Fruit fly (Drosophila melanogaster): ENCODE data around the gene Tim9a.

Tim9a gene

DNA sequence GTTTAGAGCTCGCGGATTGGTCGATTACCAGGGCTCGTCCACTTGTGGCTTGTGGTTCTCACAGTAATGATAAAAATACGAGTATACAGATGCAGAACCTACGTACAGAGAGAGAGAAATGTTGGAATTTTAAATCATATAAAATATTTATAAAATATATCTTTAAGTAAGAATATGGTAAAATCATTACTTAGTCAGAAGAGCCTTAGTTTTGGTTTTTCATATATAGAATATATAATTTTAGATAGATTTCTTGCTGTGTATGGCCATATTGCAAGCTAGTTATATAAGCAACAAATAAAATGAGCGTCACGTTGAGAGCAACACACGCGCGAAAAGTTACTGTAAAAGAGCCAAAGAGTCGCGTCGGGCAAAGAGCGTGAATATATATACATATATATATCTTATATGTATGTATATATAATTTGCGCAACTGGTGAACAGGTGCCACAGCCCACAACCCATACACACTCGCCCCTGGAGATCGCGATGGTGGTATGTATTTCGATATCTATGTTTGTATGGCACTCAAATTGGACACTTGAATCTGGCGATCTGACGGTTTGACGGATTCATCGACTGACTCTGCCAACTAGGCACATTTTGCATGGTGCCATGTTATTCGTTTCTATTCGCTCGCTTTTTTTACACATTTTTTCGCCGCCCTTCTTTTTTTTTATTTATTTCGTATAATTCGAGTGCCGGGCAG is 5.6 kb downstream of the Tim9a start (continued):
- no peak for TF ChIP-seq CG11762 (GFP tag; optimal IDR thresholded peaks at IDR 0.05; ENCODE audit: insufficient read depth)
- TF ChIP-seq Eip75B (GFP tag; optimal IDR thresholded peaks at IDR 0.05) = no peak
- TF ChIP-seq eg (GFP tag; IDR thresholded peaks at IDR 0.05) = peak; percentile 92
- TF ChIP-seq CG3919 (GFP tag; optimal IDR thresholded peaks at IDR 0.05) = peak; percentile 45
- peak; percentile 89 for TF ChIP-seq CG15336 (GFP tag; IDR thresholded peaks at IDR 0.05)
- TF ChIP-seq Eip78C (GFP tag) = peak; percentile 79
- TF ChIP-seq topi (GFP tag; optimal IDR thresholded peaks at IDR 0.05) = peak; percentile 28
- TF ChIP-seq CG7368 (GFP tag; optimal IDR thresholded peaks at IDR 0.05) = peak; percentile 25
- peak; percentile 74 for TF ChIP-seq CG3032 (tag; optimal IDR thresholded peaks at IDR 0.05)
- TF ChIP-seq CG6276 (GFP tag; optimal IDR thresholded peaks at IDR 0.05) = peak; percentile 75
- TF ChIP-seq Hr39 (GFP tag; optimal IDR thresholded peaks at IDR 0.05) = no peak
- TF ChIP-seq CG4318 (GFP tag; optimal IDR thresholded peaks at IDR 0.05) = no peak
- TF ChIP-seq CG11294 (GFP tag; IDR thresholded peaks at IDR 0.05) = peak; percentile 80
- peak; percentile 59 for TF ChIP-seq OdsH (GFP tag; optimal IDR thresholded peaks at IDR 0.05)
- no peak for TF ChIP-seq fd59A (GFP tag; optimal IDR thresholded peaks at IDR 0.05)
- peak; percentile 43 for TF ChIP-seq acj6 (GFP tag; optimal IDR thresholded peaks at IDR 0.05)
- TF ChIP-seq pdm3 (GFP tag; optimal IDR thresholded peaks at IDR 0.05) = peak; percentile 24
- TF ChIP-seq spab (GFP tag; optimal IDR thresholded peaks at IDR 0.05) = peak; percentile 9
- no peak for TF ChIP-seq CG11902 (GFP tag; optimal IDR thresholded peaks at IDR 0.05)
- peak; percentile 37 for TF ChIP-seq net (GFP tag; optimal IDR thresholded peaks at IDR 0.05)
- TF ChIP-seq CG9139 (GFP tag; optimal IDR thresholded peaks at IDR 0.05) = peak; percentile 58
- TF ChIP-seq achi (GFP tag; optimal IDR thresholded peaks at IDR 0.05) = peak; percentile 66
- no peak for TF ChIP-seq CG31627 (GFP tag; optimal IDR thresholded peaks at IDR 0.05)
- TF ChIP-seq Lpt (GFP tag; optimal IDR thresholded peaks at IDR 0.05) = peak; percentile 63
- peak; percentile 84 for TF ChIP-seq CG6163 (GFP tag; IDR thresholded peaks at IDR 0.05)
- peak; percentile 50 for TF ChIP-seq CG8632 (GFP tag; optimal IDR thresholded peaks at IDR 0.05)
- TF ChIP-seq ss (GFP tag; optimal IDR thresholded peaks at IDR 0.05) = peak; percentile 38 to 60

DNA sequence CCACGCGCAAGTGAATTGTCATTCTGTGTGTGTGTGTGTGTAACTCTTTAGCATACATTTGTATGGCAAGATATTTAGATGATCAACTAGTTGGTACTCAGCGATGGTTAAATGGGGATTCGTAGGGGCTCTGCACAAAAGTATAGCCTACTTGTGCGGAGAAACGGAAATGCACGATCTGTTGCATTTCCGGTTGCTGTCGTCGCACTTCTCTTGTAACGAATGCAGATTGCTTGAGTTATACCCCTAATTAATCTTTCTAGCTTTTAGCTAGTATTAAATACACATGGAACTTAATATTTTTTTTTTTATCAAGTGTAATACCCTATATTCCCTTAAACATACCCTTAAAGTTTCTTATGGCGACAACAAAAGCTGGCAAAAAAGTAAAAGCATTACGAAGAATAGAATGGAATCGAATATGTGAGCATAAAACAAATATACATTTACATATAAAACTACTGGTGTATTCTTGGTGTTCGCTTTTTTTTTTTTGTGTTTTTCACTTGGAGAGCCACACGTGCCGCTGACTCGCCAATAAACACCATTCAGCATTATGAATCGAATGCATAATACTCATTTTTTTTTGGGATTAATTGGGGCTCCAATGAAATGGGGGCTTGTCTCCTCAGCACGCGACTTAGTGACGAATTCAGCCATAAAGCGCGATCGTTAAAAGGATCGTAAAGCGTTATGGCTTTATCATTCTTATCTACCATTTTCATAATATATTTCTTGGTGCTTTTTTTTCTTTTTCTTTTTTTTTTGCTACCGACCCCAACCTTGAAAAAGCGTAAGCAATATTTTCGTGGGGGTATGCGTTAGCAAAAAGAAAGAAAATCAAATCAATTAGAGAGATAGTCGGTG is 6.4 kb downstream of the Tim9a start:
- TF ChIP-seq Hr4 (GFP tag; optimal IDR thresholded peaks at IDR 0.05) (peak; percentile 2), Lpt (GFP tag; optimal IDR thresholded peaks at IDR 0.05) (no peak), CG10669 (GFP tag; optimal IDR thresholded peaks at IDR 0.05) (peak; percentile 11), Eip75B (GFP tag; optimal IDR thresholded peaks at IDR 0.05) (no peak), CG3919 (GFP tag; optimal IDR thresholded peaks at IDR 0.05) (peak; percentile 73), CG32006 (GFP tag; optimal IDR thresholded peaks at IDR 0.05) (peak; percentile 17), vri (GFP tag; optimal IDR thresholded peaks at IDR 0.05) (peak; percentile 19), net (GFP tag; optimal IDR thresholded peaks at IDR 0.05) (peak; percentile 15), spab (GFP tag; optimal IDR thresholded peaks at IDR 0.05) (no peak), Eip78C (GFP tag) (peak; percentile 69), achi (GFP tag; optimal IDR thresholded peaks at IDR 0.05) (peak; percentile 7), cyc (GFP tag; optimal IDR thresholded peaks at IDR 0.05) (peak; percentile 6), CG6163 (GFP tag; IDR thresholded peaks at IDR 0.05) (0 out of 3 replicates have a peak, but pooled peaks have one; percentile 35), Eip93F (GFP tag; optimal IDR thresholded peaks at IDR 0.05) (no peak), CG8632 (GFP tag; optimal IDR thresholded peaks at IDR 0.05) (peak; percentile 21)

DNA sequence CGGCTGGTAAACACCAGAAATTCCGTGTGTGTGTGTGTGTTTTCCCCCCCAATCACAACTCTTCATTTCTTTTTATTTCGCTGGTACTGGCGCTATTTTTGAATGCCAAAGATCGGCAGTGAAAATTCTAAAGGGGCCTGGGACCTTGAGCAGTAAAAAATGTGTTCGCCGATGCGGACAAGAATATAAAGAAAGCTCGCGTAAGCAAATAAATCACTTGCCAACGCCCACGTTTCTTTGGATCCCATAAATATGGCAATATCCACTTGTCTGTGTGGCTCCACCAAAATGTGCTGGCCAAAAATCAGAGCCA is 7.0 kb downstream of the Tim9a start:
- no peak for TF ChIP-seq OdsH (GFP tag; optimal IDR thresholded peaks at IDR 0.05)
- TF ChIP-seq Hr39 (GFP tag; optimal IDR thresholded peaks at IDR 0.05) = no peak

DNA sequence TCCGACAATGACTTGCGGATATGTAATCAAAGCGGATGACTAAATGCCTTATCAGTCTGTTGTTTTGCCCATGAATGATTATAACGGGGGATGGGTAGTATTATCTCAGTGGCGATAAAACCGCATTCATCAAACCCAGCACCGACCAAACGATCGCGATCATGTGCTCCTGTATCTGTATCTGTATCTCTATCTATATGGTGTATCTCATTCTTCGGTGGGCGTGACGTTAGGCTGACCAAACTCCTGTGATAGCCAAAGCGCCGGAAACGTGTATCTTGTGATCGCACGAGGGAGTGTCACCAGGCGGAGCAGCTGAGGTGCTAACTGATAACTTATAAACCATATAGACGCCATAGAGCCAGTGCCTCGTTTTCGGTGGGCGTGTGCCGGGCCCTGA is 7.8 kb downstream of the Tim9a start:
- TF ChIP-seq spab (GFP tag; optimal IDR thresholded peaks at IDR 0.05) = no peak
- TF ChIP-seq CG8632 (GFP tag; optimal IDR thresholded peaks at IDR 0.05) = no peak
- TF ChIP-seq cyc (GFP tag; optimal IDR thresholded peaks at IDR 0.05) = no peak
- TF ChIP-seq CG3919 (GFP tag; optimal IDR thresholded peaks at IDR 0.05) = no peak
- TF ChIP-seq CG4318 (GFP tag; optimal IDR thresholded peaks at IDR 0.05) = no peak
- no peak for TF ChIP-seq net (GFP tag; optimal IDR thresholded peaks at IDR 0.05)
- no peak for TF ChIP-seq Lpt (GFP tag; optimal IDR thresholded peaks at IDR 0.05)
- TF ChIP-seq esn (GFP tag; optimal IDR thresholded peaks at IDR 0.05) = no peak
- TF ChIP-seq Sox15 (GFP tag; optimal IDR thresholded peaks at IDR 0.05) = no peak
- TF ChIP-seq Sox102F (GFP tag; optimal IDR thresholded peaks at IDR 0.05) = no peak
